Worm (Caenorhabditis elegans): ENCODE data around the gene Y51H4A.1.
A peak's percentile ranks its signal among the peaks of the same experiment; 100 is the strongest.

- TF ChIP-seq sptf-1 (tag; optimal IDR thresholded peaks at IDR 0.05) (no peak), ztf-11 (tag; optimal IDR thresholded peaks at IDR 0.05) (no peak), nhr-12 (tag; optimal IDR thresholded peaks at IDR 0.05) (no peak), nhr-237 (tag; optimal IDR thresholded peaks at IDR 0.05) (no peak), hlh-1 (tag; optimal IDR thresholded peaks at IDR 0.05) (no peak), pha-4 (tag; optimal IDR thresholded peaks at IDR 0.05) (no peak), bed-3 (GFP tag; optimal IDR thresholded peaks at IDR 0.05) (no peak), snpc-4 (tag; optimal IDR thresholded peaks at IDR 0.05) (no peak), unc-62 (GFP tag; optimal IDR thresholded peaks at IDR 0.05) (peak; percentile 62), lin-13 (tag; optimal IDR thresholded peaks at IDR 0.05) (no peak), unc-39 (tag; optimal IDR thresholded peaks at IDR 0.05) (no peak), M03D4.4 (tag; optimal IDR thresholded peaks at IDR 0.05) (no peak), ces-1 (GFP tag; optimal IDR thresholded peaks at IDR 0.05) (peak; percentile 59), tbx-8 (GFP tag; optimal IDR thresholded peaks at IDR 0.05) (no peak)
Observed at ce11 chrIV:16496491-16496890, 19.4 kb upstream of the Y51H4A.1 start.

Data from whole organism, mixed stage, embryonic.